Worm (Caenorhabditis elegans): Measurements from ENCODE around the gene F22B8.7.

Gene F22B8.7

DNA sequence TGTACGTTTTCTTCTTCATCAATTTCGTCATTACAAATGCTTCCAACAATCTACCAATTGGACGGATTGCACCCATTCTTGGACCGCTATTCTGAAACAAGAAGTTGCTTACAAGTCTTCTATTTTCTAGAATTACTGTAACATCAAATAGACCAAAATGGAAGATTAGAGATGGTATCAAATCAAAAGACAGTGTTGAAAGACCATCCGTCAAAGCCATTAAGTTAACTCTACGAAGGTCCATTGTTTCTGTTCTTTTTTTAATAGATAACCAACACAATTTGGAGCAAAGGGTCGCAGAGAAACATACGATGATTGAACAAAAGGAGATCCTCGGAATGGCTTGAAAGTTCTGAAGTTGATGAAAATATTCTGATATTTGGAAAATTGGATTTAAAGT is 50.6 kb downstream of the F22B8.7 start:
- no peak for TF ChIP-seq ref-1 (GFP tag; conservative IDR thresholded peaks at IDR 0.05)
- no peak for TF ChIP-seq ztf-23 (GFP tag; IDR thresholded peaks at IDR 0.05)
- no peak for TF ChIP-seq klf-2 (GFP tag; conservative IDR thresholded peaks at IDR 0.05)
- TF ChIP-seq tab-1 (GFP tag; IDR thresholded peaks at IDR 0.05): no peak
- no peak for TF ChIP-seq T22C8.4 (GFP tag; IDR thresholded peaks at IDR 0.05)
- TF ChIP-seq cog-1 (tag; optimal IDR thresholded peaks at IDR 0.05): no peak
- no peak for TF ChIP-seq flt-1 (GFP tag; IDR thresholded peaks at IDR 0.05)
- no peak for TF ChIP-seq ztf-29 (GFP tag; IDR thresholded peaks at IDR 0.05)
- TF ChIP-seq med-1 (GFP tag; optimal IDR thresholded peaks at IDR 0.05; ENCODE audit: insufficient read depth): no peak
